Worm (Caenorhabditis elegans): Measurements from ENCODE around the gene B0457.4.

B0457.4 gene

DNA sequence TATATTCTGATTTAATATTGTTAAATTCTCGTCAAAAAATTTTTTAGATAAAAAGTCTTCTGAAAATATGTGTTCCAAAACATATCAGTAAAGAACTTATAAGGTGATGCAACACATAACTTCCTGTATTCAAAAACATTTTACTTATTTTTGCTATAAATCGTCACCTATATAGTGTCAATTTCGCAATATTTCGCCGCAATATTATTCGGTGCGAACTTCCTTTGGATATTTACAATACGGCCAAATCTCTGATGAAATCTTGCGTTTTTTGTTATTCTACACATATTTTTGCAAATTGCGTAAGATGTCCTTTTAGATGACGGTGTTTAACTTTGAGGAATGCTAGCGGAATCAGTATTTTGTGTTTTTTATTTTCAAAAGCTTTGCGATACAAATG lies 9.6 kb upstream of the B0457.4 start:
- TF ChIP-seq D2030.7 (GFP tag; IDR thresholded peaks at IDR 0.05) (no peak), cebp-1 (GFP tag; IDR thresholded peaks at IDR 0.05) (no peak), cebp-1 (tag; optimal IDR thresholded peaks at IDR 0.05) (peak; percentile 80)

- TF ChIP-seq ztf-25 (GFP tag; IDR thresholded peaks at IDR 0.05) (no peak), mel-28 (tag; optimal IDR thresholded peaks at IDR 0.05; ENCODE audit: borderline replicate concordance) (no peak), egl-44 (GFP tag; IDR thresholded peaks at IDR 0.05) (no peak), B0336.3 (GFP tag; IDR thresholded peaks at IDR 0.05) (no peak), F52B5.7 (tag; optimal IDR thresholded peaks at IDR 0.05) (no peak), him-1 (tag; optimal IDR thresholded peaks at IDR 0.05) (no peak)
These were observed 9.1 kb upstream of the B0457.4 start for ce11 chrII:8920955-8921354.

- TF ChIP-seq cebp-2 (GFP tag; IDR thresholded peaks at IDR 0.05), result no peak
- no peak for TF ChIP-seq F49E8.2 (tag; optimal IDR thresholded peaks at IDR 0.05; ENCODE audit: insufficient read depth)
- no peak for TF ChIP-seq cebp-1 (GFP tag; IDR thresholded peaks at IDR 0.05)
- peak; percentile 75 for TF ChIP-seq cebp-1 (tag; optimal IDR thresholded peaks at IDR 0.05)
These were observed 8.5 kb upstream of the B0457.4 start for ce11 chrII:8920315-8920714.

ce11 chrII:8917339-8917738 lies 5.5 kb upstream of the B0457.4 start:
- TF ChIP-seq ceh-58 (GFP tag; IDR thresholded peaks at IDR 0.05) (no peak), gei-17 (GFP tag; optimal IDR thresholded peaks at IDR 0.05) (no peak), Y53G8AR.9 (GFP tag; conservative IDR thresholded peaks at IDR 0.05) (no peak), mcd-1 (GFP tag; IDR thresholded peaks at IDR 0.05) (no peak), ceh-91 (GFP tag; IDR thresholded peaks at IDR 0.05) (no peak), egrh-3 (GFP tag; IDR thresholded peaks at IDR 0.05) (no peak), aptf-3 (GFP tag; IDR thresholded peaks at IDR 0.05) (no peak), F57A8.1 (GFP tag; optimal IDR thresholded peaks at IDR 0.05) (no peak), lin-35 (GFP tag; optimal IDR thresholded peaks at IDR 0.05) (no peak), rpc-1 (optimal IDR thresholded peaks at IDR 0.05) (no peak), rpc-1 (tag; optimal IDR thresholded peaks at IDR 0.05) (no peak)

DNA sequence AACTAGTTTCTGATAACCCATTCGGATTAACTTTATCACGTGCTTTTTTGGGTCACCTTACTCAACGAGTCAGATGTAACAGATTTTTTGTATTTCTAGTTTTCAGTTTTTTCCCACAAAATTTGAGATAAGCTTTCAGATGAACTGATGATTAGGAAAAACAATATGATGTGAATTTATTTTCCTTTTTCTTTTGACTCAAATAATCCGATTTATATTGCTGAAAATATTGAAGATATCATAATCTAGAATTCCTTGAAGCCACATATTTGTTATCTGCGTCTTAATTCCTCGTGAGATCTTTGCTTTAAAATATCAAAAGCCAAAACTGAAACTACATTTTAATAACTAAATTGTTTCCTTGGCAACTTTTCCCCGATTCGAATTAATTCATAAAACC lies 4.8 kb upstream of the B0457.4 start:
- no peak for TF ChIP-seq C17E4.6 (GFP tag; IDR thresholded peaks at IDR 0.05)
- no peak for TF ChIP-seq snpc-1.1 (tag; optimal IDR thresholded peaks at IDR 0.05; ENCODE audit: insufficient read depth)
- no peak for TF ChIP-seq cebp-1 (GFP tag; IDR thresholded peaks at IDR 0.05)
- no peak for TF ChIP-seq cebp-1 (tag; optimal IDR thresholded peaks at IDR 0.05)
- TF ChIP-seq zfh-2 (GFP tag; conservative IDR thresholded peaks at IDR 0.05), result no peak
- no peak for TF ChIP-seq D2030.7 (GFP tag; IDR thresholded peaks at IDR 0.05)
- no peak for TF ChIP-seq mes-4 (tag; optimal IDR thresholded peaks at IDR 0.05)
- no peak for TF ChIP-seq cebp-2 (GFP tag; IDR thresholded peaks at IDR 0.05)
- TF ChIP-seq tbx-9 (tag; optimal IDR thresholded peaks at IDR 0.05; ENCODE audit: borderline replicate concordance), result no peak
- no peak for TF ChIP-seq lin-26 (GFP tag; IDR thresholded peaks at IDR 0.05)
- TF ChIP-seq ekl-4 (GFP tag; IDR thresholded peaks at IDR 0.05), result no peak
- no peak for TF ChIP-seq rpc-1 (optimal IDR thresholded peaks at IDR 0.05)
- TF ChIP-seq rpc-1 (tag; optimal IDR thresholded peaks at IDR 0.05), result no peak
- TF ChIP-seq xnd-1 (tag; optimal IDR thresholded peaks at IDR 0.05), result no peak

- TF ChIP-seq madf-6 (GFP tag; IDR thresholded peaks at IDR 0.05) (no peak), nhr-179 (tag; optimal IDR thresholded peaks at IDR 0.05) (no peak), nhr-80 (tag; optimal IDR thresholded peaks at IDR 0.05) (peak; percentile 49)
These were observed 2.8 kb upstream of the B0457.4 start for ce11 chrII:8914654-8915053.
